Fruit fly (Drosophila melanogaster) whole organism, pupa: Measurements from ENCODE around the gene CG31559.
A peak's percentile ranks its signal among the peaks of the same experiment; 100 is the strongest.

Experiments used
- CG10348 ChIP-seq: fragments of 200-800 bp; sonication (Bioruptor generic); IDR thresholded peaks from 2 replicates; pipeline ENCODE4 v1.3.6; 2022; ENCODE audit warnings: missing biosample characterization, missing genetic modification characterization
- CG12605 ChIP-seq: fragments of 200-800 bp; sonication (Bioruptor generic); IDR thresholded peaks from 2 replicates; pipeline ENCODE4 v1.3.6; 2022; ENCODE audit warnings: missing biosample characterization, missing genetic modification characterization
- CG13204 ChIP-seq: fragments of 200-800 bp; sonication (Bioruptor generic); optimal IDR thresholded peaks from 2 replicates; lab custom pipeline; 2018; ENCODE audit warnings: missing biosample characterization, mild to moderate bottlenecking, missing genetic modification characterization, moderate library complexity
- CG14655 ChIP-seq: fragments of 200-800 bp; sonication (Bioruptor generic); optimal IDR thresholded peaks from 3 replicates; lab custom pipeline; 2017; ENCODE audit warnings: mild to moderate bottlenecking, missing biosample characterization, missing genetic modification reagents, missing genetic modification characterization
- CG15710 ChIP-seq: fragments of 200-800 bp; sonication (Bioruptor generic); optimal IDR thresholded peaks from 2 replicates; lab custom pipeline; 2018; ENCODE audit warnings: missing biosample characterization, mild to moderate bottlenecking, missing genetic modification characterization, moderate library complexity
- CG17806 ChIP-seq: fragments of 200-800 bp; sonication (Bioruptor generic); optimal IDR thresholded peaks from 2 replicates; lab custom pipeline; 2018; ENCODE audit warnings: missing biosample characterization, mild to moderate bottlenecking, missing genetic modification characterization, moderate library complexity
- CG32121 ChIP-seq: fragments of 200-800 bp; sonication (Bioruptor generic); IDR thresholded peaks from 2 replicates; pipeline ENCODE4 v1.3.6; 2022; ENCODE audit warnings: missing biosample characterization, missing genetic modification characterization
- CG34367 ChIP-seq: fragments of 200-800 bp; sonication (Bioruptor generic); optimal IDR thresholded peaks from 2 replicates; lab custom pipeline; 2018; ENCODE audit warnings: missing biosample characterization, mild to moderate bottlenecking, missing genetic modification characterization
- CG4496 ChIP-seq: fragments of 200-800 bp; sonication (Bioruptor generic); IDR thresholded peaks from 3 replicates; pipeline ENCODE4 v1.3.6; 2022; ENCODE audit warnings: missing biosample characterization, missing genetic modification characterization
- CG8159 ChIP-seq: fragments of 200-800 bp; sonication (Bioruptor generic); optimal IDR thresholded peaks from 3 replicates; lab custom pipeline; 2018; ENCODE audit warnings: missing biosample characterization, mild to moderate bottlenecking, missing genetic modification characterization, moderate library complexity
- CG8301 ChIP-seq: fragments of 200-800 bp; sonication (Bioruptor generic); optimal IDR thresholded peaks from 2 replicates; lab custom pipeline; 2018; ENCODE audit warnings: missing biosample characterization, mild to moderate bottlenecking, missing genetic modification characterization
- CG9948 ChIP-seq: fragments of 200-800 bp; sonication (Bioruptor generic); optimal IDR thresholded peaks from 2 replicates; lab custom pipeline; 2018; ENCODE audit warnings: missing biosample characterization, mild to moderate bottlenecking, missing genetic modification characterization, moderate library complexity
- D1 ChIP-seq: fragments of 200-800 bp; sonication (Bioruptor generic); optimal IDR thresholded peaks from 2 replicates; lab custom pipeline; 2018; ENCODE audit warnings: missing biosample characterization, mild to moderate bottlenecking, missing genetic modification characterization, moderate library complexity
- EcR ChIP-seq: fragments of 200-800 bp; sonication (Bioruptor generic); optimal IDR thresholded peaks from 3 replicates; lab custom pipeline; 2019; ENCODE audit warnings: missing biosample characterization, missing genetic modification characterization, mild to moderate bottlenecking, moderate library complexity, missing genetic modification reagents
- Ets98B ChIP-seq: fragments of 200-800 bp; sonication (Bioruptor generic); IDR thresholded peaks from 2 replicates; pipeline ENCODE4 v1.3.6; 2022; ENCODE audit warnings: missing biosample characterization, missing genetic modification characterization
- Pif1A ChIP-seq: fragments of 200-800 bp; sonication (Bioruptor generic); optimal IDR thresholded peaks from 3 replicates; lab custom pipeline; 2016; ENCODE audit warnings: missing biosample characterization, missing genetic modification characterization
- Pif1B ChIP-seq: fragments of 200-800 bp; sonication (Bioruptor generic); optimal IDR thresholded peaks from 3 replicates; lab custom pipeline; 2016; ENCODE audit warnings: missing biosample characterization, missing genetic modification characterization
- Snoo ChIP-seq: fragments of 200-800 bp; sonication (Bioruptor generic); optimal IDR thresholded peaks from 3 replicates; lab custom pipeline; 2017; ENCODE audit warnings: missing biosample characterization, mild to moderate bottlenecking, missing genetic modification characterization, inconsistent platforms
- fd96Ca ChIP-seq: fragments of 200-800 bp; sonication (Bioruptor generic); IDR thresholded peaks from 3 replicates; pipeline ENCODE4 v1.3.6; 2022; ENCODE audit warnings: missing biosample characterization, missing genetic modification characterization
- gl ChIP-seq: fragments of 200-800 bp; sonication (Bioruptor generic); optimal IDR thresholded peaks from 2 replicates; lab custom pipeline; 2018; ENCODE audit warnings: missing biosample characterization, mild to moderate bottlenecking, missing genetic modification characterization
- rn ChIP-seq: fragments of 200-800 bp; sonication (Bioruptor generic); IDR thresholded peaks from 2 replicates; pipeline ENCODE4 v1.3.6; 2022; ENCODE audit warnings: missing biosample characterization, missing genetic modification characterization

The CG31559 gene

dm6 chr3R:6149593-6149992 is 7.4 kb downstream of the CG31559 start:
- TF ChIP-seq Snoo (tag; lab: Kevin White, UChicago) (no peak), Pif1B (GFP tag; lab: Kevin White, UChicago) (no peak), D1 (tag; lab: Kevin White, UChicago) (no peak), CG13204 (no peak)
- TF ChIP-seq, all 21 proteins: peak for 0

dm6 chr3R:6149130-6149529 is 7.9 kb downstream of the CG31559 start:
- TF ChIP-seq CG8159 (peak; percentile 7), CG14655 (GFP tag; lab: Kevin White, UChicago) (peak; percentile 64), CG8301 (peak; percentile 12), CG9948 (tag; lab: Kevin White, UChicago) (peak; percentile 9), D1 (tag; lab: Kevin White, UChicago) (no peak), EcR (no peak), fd96Ca (GFP tag; lab: Robert Waterston, UW) (no peak)

- TF ChIP-seq CG13204: peak; percentile 62
- TF ChIP-seq CG32121: no peak
- peak; percentile 25; the same call in 1 of the 3 replicates for TF ChIP-seq CG4496 (GFP tag; lab: Robert Waterston, UW)
- TF ChIP-seq, all 21 proteins: peak for 2
Measured at dm6 chr3R:6141768-6142167, 15.3 kb downstream of the CG31559 start.

- TF ChIP-seq D1 (tag; lab: Kevin White, UChicago): no peak
- TF ChIP-seq CG32121: no peak
- TF ChIP-seq gl (tag; lab: Kevin White, UChicago): no peak
- no peak for TF ChIP-seq CG8159
Measured at dm6 chr3R:6122292-6122691, 34.7 kb downstream of the CG31559 start, which contains the start of gene Vha14-2. Gene Vha14-2, plus strand, starts transcription at chr3R:6122592.

- TF ChIP-seq Pif1A (GFP tag; lab: Kevin White, UChicago) (peak; percentile 77), fd96Ca (GFP tag; lab: Robert Waterston, UW) (peak; percentile 22; the same call in 1 of the 3 replicates), CG4496 (GFP tag; lab: Robert Waterston, UW) (peak; percentile 65), CG32121 (peak; percentile 67; the same call in 1 of the 2 replicates), CG34367 (tag; lab: Kevin White, UChicago) (peak; percentile 77), CG10348 (GFP tag; lab: Robert Waterston, UW) (peak; percentile 14; the same call in 1 of the 2 replicates), CG8159 (peak; percentile 88), Ets98B (GFP tag; lab: Robert Waterston, UW) (peak; percentile 60; the same call in 1 of the 2 replicates), EcR (peak; percentile 45), CG8301 (peak; percentile 76), rn (GFP tag; lab: Robert Waterston, UW) (no peak), CG14655 (GFP tag; lab: Kevin White, UChicago) (peak; percentile 79), CG17806 (tag; lab: Kevin White, UChicago) (peak; percentile 70), D1 (tag; lab: Kevin White, UChicago) (peak; percentile 3), Snoo (tag; lab: Kevin White, UChicago) (peak; percentile 59), Pif1B (GFP tag; lab: Kevin White, UChicago) (peak; percentile 70), CG15710 (tag; lab: Kevin White, UChicago) (peak; percentile 85), CG12605 (GFP tag; lab: Robert Waterston, UW) (no peak), CG9948 (tag; lab: Kevin White, UChicago) (peak; percentile 75), CG13204 (peak; percentile 42), gl (tag; lab: Kevin White, UChicago) (peak; percentile 56)
Measured at dm6 chr3R:6112252-6112995, 44.6 kb downstream of the CG31559 start, which contains the start of gene Obp83g. Gene Obp83g, minus strand, starts transcription at chr3R:6112302.

- TF ChIP-seq CG9948 (tag; lab: Kevin White, UChicago) (no peak), gl (tag; lab: Kevin White, UChicago) (no peak), fd96Ca (GFP tag; lab: Robert Waterston, UW) (no peak), Pif1B (GFP tag; lab: Kevin White, UChicago) (no peak), CG8159 (no peak), EcR (peak; percentile 88), CG17806 (tag; lab: Kevin White, UChicago) (no peak)
- TF ChIP-seq, all 21 proteins: peak for 1
Measured at dm6 chr3R:6110916-6111315, 46.1 kb downstream of the CG31559 start, which contains the start of gene Obp83ef. Gene Obp83ef, minus strand, starts transcription at chr3R:6111034.

- TF ChIP-seq CG14655 (GFP tag; lab: Kevin White, UChicago): peak; percentile 69
- TF ChIP-seq CG8301: peak; percentile 58
- TF ChIP-seq Pif1A (GFP tag; lab: Kevin White, UChicago): peak; percentile 24
- TF ChIP-seq CG15710 (tag; lab: Kevin White, UChicago): peak; percentile 16
- no peak for TF ChIP-seq Pif1B (GFP tag; lab: Kevin White, UChicago)
- TF ChIP-seq CG10348 (GFP tag; lab: Robert Waterston, UW): no peak
- peak; percentile 43 for TF ChIP-seq CG9948 (tag; lab: Kevin White, UChicago)
- no peak for TF ChIP-seq EcR
- TF ChIP-seq CG12605 (GFP tag; lab: Robert Waterston, UW): no peak
- TF ChIP-seq CG17806 (tag; lab: Kevin White, UChicago): peak; percentile 47
- no peak for TF ChIP-seq CG13204
- peak; percentile 70; the same call in 2 of the 3 replicates for TF ChIP-seq CG4496 (GFP tag; lab: Robert Waterston, UW)
- TF ChIP-seq CG34367 (tag; lab: Kevin White, UChicago): peak; percentile 5
- TF ChIP-seq fd96Ca (GFP tag; lab: Robert Waterston, UW): no peak
- 0 out of 2 replicates have a peak, but pooled peaks have one; percentile 15 for TF ChIP-seq rn (GFP tag; lab: Robert Waterston, UW)
- no peak for TF ChIP-seq Snoo (tag; lab: Kevin White, UChicago)
- TF ChIP-seq CG32121: peak; percentile 23; the same call in 1 of the 2 replicates
- TF ChIP-seq gl (tag; lab: Kevin White, UChicago): no peak
- no peak for TF ChIP-seq D1 (tag; lab: Kevin White, UChicago)
- TF ChIP-seq Ets98B (GFP tag; lab: Robert Waterston, UW): peak; percentile 46
- peak; percentile 36 for TF ChIP-seq CG8159
Measured at dm6 chr3R:6107792-6108191, 49.2 kb downstream of the CG31559 start, which contains the start of gene Obp83cd. Gene Obp83cd, plus strand, starts transcription at chr3R:6108134.
